Worm (Caenorhabditis elegans) whole organism, L4/young adult: Measurements from ENCODE around the gene T28H11.7.

Experiments
- W03F9.2 ChIP-seq: fragments of 150-350 bp; optimal IDR thresholded peaks from 2 replicates; lab custom pipeline; 2014; ENCODE audit warnings: missing biosample characterization, missing genetic modification characterization
- dao-5 ChIP-seq: sonication (generic microtip); optimal IDR thresholded peaks from 2 replicates; lab custom pipeline; 2016; ENCODE audit warnings: missing genotype, missing genetic modification characterization, moderate library complexity, missing compliant biosample characterization
- him-1 ChIP-seq: sonication (generic microtip); optimal IDR thresholded peaks from 2 replicates; lab custom pipeline; 2016; ENCODE audit warnings: missing genotype, missing genetic modification reagents, missing genetic modification characterization, missing compliant biosample characterization

DNA sequence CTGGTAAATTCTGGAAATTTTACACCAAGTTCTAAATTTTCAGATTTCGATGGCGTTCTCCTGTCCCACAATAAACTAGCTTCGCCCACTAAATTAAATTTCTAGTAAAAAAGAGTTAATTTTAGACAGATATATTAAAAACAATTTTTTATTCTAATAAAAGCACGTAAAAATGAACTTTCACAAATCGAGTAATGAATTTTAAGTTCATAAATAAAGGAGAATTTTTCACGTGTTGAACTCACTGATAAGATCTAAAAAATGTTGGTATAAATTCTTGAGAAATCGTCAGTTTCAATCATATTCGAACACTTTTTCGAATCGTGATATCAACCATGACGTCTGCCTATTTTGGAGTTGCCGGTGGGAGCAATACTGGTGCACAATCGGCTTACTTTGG, 21.1 kb downstream of the T28H11.7 start, which contains the start of gene ssq-2:
- TF ChIP-seq dao-5 (tag; lab: Kevin White, UChicago) = no peak
- no peak for TF ChIP-seq W03F9.2 (tag; lab: Kevin White, UChicago)
- no peak for TF ChIP-seq him-1
